Fruit fly (Drosophila melanogaster) whole organism, embryonic: ENCODE results near the gene CG14357.

Experiments
- Bteb2 ChIP-seq: fragments of 200-800 bp; sonication (Bioruptor generic); optimal IDR thresholded peaks from 2 replicates; lab custom pipeline; 2016; ENCODE audit warnings: missing biosample characterization, missing genetic modification characterization
- CG10147 ChIP-seq: fragments of 200-800 bp; sonication (Bioruptor generic); optimal IDR thresholded peaks from 2 replicates; lab custom pipeline; 2019; ENCODE audit warnings: missing biosample characterization, mild to moderate bottlenecking, missing genetic modification characterization, moderate library complexity
- CG12155 ChIP-seq: fragments of 200-800 bp; sonication (Bioruptor generic); optimal IDR thresholded peaks from 3 replicates; lab custom pipeline; 2016; ENCODE audit warnings: missing biosample characterization, missing genetic modification characterization
- CG15011 ChIP-seq: fragments of 200-800 bp; sonication (Bioruptor generic); optimal IDR thresholded peaks from 3 replicates; lab custom pipeline; 2018; ENCODE audit warnings: missing biosample characterization, mild to moderate bottlenecking, missing genetic modification characterization
- CG15269 ChIP-seq: fragments of 200-800 bp; sonication (Bioruptor generic); optimal IDR thresholded peaks from 2 replicates; lab custom pipeline; 2018; ENCODE audit warnings: missing biosample characterization, mild to moderate bottlenecking, missing genetic modification characterization, moderate library complexity
- CG1529 ChIP-seq: fragments of 200-800 bp; sonication (Bioruptor generic); optimal IDR thresholded peaks from 3 replicates; lab custom pipeline; 2018; ENCODE audit warnings: missing biosample characterization, missing genetic modification characterization
- CG18262 ChIP-seq: fragments of 200-800 bp; optimal IDR thresholded peaks from 3 replicates; lab custom pipeline; 2019; ENCODE audit warnings: missing biosample characterization, mild to moderate bottlenecking, missing genetic modification characterization, moderate library complexity
- CG18599 ChIP-seq: fragments of 200-800 bp; sonication (Bioruptor generic); optimal IDR thresholded peaks from 3 replicates; lab custom pipeline; 2017; ENCODE audit warnings: missing biosample characterization, missing genetic modification characterization, mild to moderate bottlenecking, moderate library complexity, missing genetic modification reagents
- CG2120 ChIP-seq: fragments of 200-800 bp; sonication (Bioruptor generic); optimal IDR thresholded peaks from 3 replicates; lab custom pipeline; 2016; ENCODE audit warnings: missing biosample characterization, missing genetic modification characterization
- CG2199 ChIP-seq: fragments of 200-800 bp; sonication (Bioruptor generic); IDR thresholded peaks from 3 replicates; pipeline ENCODE4 v1.3.6; 2022; ENCODE audit warnings: missing biosample characterization, missing genetic modification characterization
- CG2875 ChIP-seq: fragments of 200-800 bp; sonication (Bioruptor generic); optimal IDR thresholded peaks from 2 replicates; lab custom pipeline; 2017; ENCODE audit warnings: missing biosample characterization, mild to moderate bottlenecking, missing genetic modification characterization, missing genetic modification reagents
- CG30403 ChIP-seq: fragments of 200-800 bp; sonication (Bioruptor generic); optimal IDR thresholded peaks from 3 replicates; lab custom pipeline; 2016; ENCODE audit warnings: missing biosample characterization, missing genetic modification characterization
- CG4707 ChIP-seq: fragments of 200-800 bp; sonication (Bioruptor generic); optimal IDR thresholded peaks from 2 replicates; lab custom pipeline; 2018; ENCODE audit warnings: missing biosample characterization, mild to moderate bottlenecking, missing genetic modification characterization, moderate library complexity
- CG5245 ChIP-seq: fragments of 200-800 bp; sonication (Bioruptor generic); optimal IDR thresholded peaks from 3 replicates; lab custom pipeline; 2016; ENCODE audit warnings: missing biosample characterization, missing genetic modification characterization
- CG6765 ChIP-seq: fragments of 200-800 bp; sonication (Bioruptor generic); optimal IDR thresholded peaks from 3 replicates; lab custom pipeline; 2017; ENCODE audit warnings: missing biosample characterization, mild to moderate bottlenecking, missing genetic modification characterization
- CG6791 ChIP-seq: fragments of 200-800 bp; sonication (Bioruptor generic); IDR thresholded peaks from 3 replicates; pipeline ENCODE4 v1.3.6; 2022; ENCODE audit warnings: missing biosample characterization, missing genetic modification characterization; ENCODE audit not compliant: partially characterized antibody
- CG7963 ChIP-seq: fragments of 200-800 bp; sonication (Bioruptor generic); IDR thresholded peaks from 3 replicates; pipeline ENCODE4 v1.3.6; 2022; ENCODE audit warnings: missing biosample characterization, missing genetic modification characterization; ENCODE audit not compliant: partially characterized antibody
- CG9876 ChIP-seq: fragments of 200-800 bp; sonication (Bioruptor generic); optimal IDR thresholded peaks from 2 replicates; lab custom pipeline; 2016; ENCODE audit warnings: missing biosample characterization, missing genetic modification characterization
- CG9932 ChIP-seq: fragments of 200-800 bp; sonication (Bioruptor generic); IDR thresholded peaks from 2 replicates; pipeline ENCODE4 v1.3.6; 2022; ENCODE audit warnings: missing biosample characterization, missing genetic modification characterization
- Fer3 ChIP-seq: fragments of 200-800 bp; sonication (Bioruptor generic); optimal IDR thresholded peaks from 2 replicates; lab custom pipeline; 2018; ENCODE audit warnings: missing biosample characterization, mild to moderate bottlenecking, missing genetic modification characterization, moderate library complexity
- Hsf ChIP-seq: fragments of 200-800 bp; sonication (Bioruptor generic); optimal IDR thresholded peaks from 3 replicates; lab custom pipeline; 2016; ENCODE audit warnings: missing biosample characterization, missing genetic modification characterization
- Max ChIP-seq: fragments of 200-800 bp; sonication (Bioruptor generic); optimal IDR thresholded peaks from 2 replicates; lab custom pipeline; 2016; ENCODE audit warnings: missing biosample characterization, mild to moderate bottlenecking, missing genetic modification characterization
- Meics ChIP-seq: fragments of 200-800 bp; sonication (Bioruptor generic); optimal IDR thresholded peaks from 2 replicates; lab custom pipeline; 2017; ENCODE audit warnings: missing biosample characterization, mild to moderate bottlenecking, missing genetic modification characterization
- Oli ChIP-seq: fragments of 200-800 bp; sonication (Bioruptor generic); optimal IDR thresholded peaks from 2 replicates; lab custom pipeline; 2018; ENCODE audit warnings: missing biosample characterization, mild to moderate bottlenecking, missing genetic modification characterization, moderate library complexity
- Opbp ChIP-seq: fragments of 200-800 bp; sonication (Bioruptor generic); IDR thresholded peaks from 3 replicates; pipeline ENCODE4 v1.3.6; 2022; ENCODE audit warnings: missing biosample characterization, missing genetic modification characterization; ENCODE audit not compliant: partially characterized antibody
- Ptx1 ChIP-seq: fragments of 200-800 bp; sonication (Bioruptor generic); IDR thresholded peaks from 2 replicates; pipeline ENCODE4 v1.3.6; 2022; ENCODE audit warnings: missing biosample characterization, missing genetic modification characterization
- Ssrp ChIP-seq: fragments of 200-800 bp; sonication (Bioruptor generic); optimal IDR thresholded peaks from 2 replicates; lab custom pipeline; 2018; ENCODE audit warnings: missing biosample characterization, mild to moderate bottlenecking, missing genetic modification characterization, moderate library complexity
- Vsx1 ChIP-seq: fragments of 200-800 bp; sonication (Bioruptor generic); optimal IDR thresholded peaks from 2 replicates; lab custom pipeline; 2017; ENCODE audit warnings: missing biosample characterization, mild to moderate bottlenecking, missing genetic modification characterization, missing genetic modification reagents
- YL-1 ChIP-seq: fragments of 200-800 bp; sonication (Bioruptor generic); optimal IDR thresholded peaks from 3 replicates; lab custom pipeline; 2017; ENCODE audit warnings: missing biosample characterization, mild to moderate bottlenecking, missing genetic modification characterization
- bsh ChIP-seq, 2 experiments: fragments of 200-800 bp; sonication (Bioruptor generic); optimal IDR thresholded peaks; 2 replicates each; lab custom pipeline; 2017 to 2018; ENCODE audit warnings: mild to moderate bottlenecking in 2 of 2, missing biosample characterization in 2 of 2, missing genetic modification characterization in 2 of 2, moderate library complexity in 1 of 2
- btn ChIP-seq: fragments of 200-800 bp; sonication (Bioruptor generic); optimal IDR thresholded peaks from 2 replicates; lab custom pipeline; 2016; ENCODE audit warnings: missing biosample characterization, missing genetic modification characterization
- chinmo ChIP-seq: fragments of 200-800 bp; sonication (Bioruptor generic); IDR thresholded peaks from 4 replicates; pipeline ENCODE4 v1.3.6; 2022; ENCODE audit warnings: missing biosample characterization, missing genetic modification characterization; ENCODE audit not compliant: partially characterized antibody
- dan ChIP-seq: fragments of 200-800 bp; sonication (Bioruptor generic); IDR thresholded peaks from 2 replicates; pipeline ENCODE4 v1.3.6; 2022; ENCODE audit warnings: missing biosample characterization, missing genetic modification characterization
- dpn ChIP-seq, 2 experiments: fragments of 200-800 bp; sonication (Bioruptor generic); optimal IDR thresholded peaks; 3 replicates each; lab custom pipeline; 2016; ENCODE audit warnings: missing biosample characterization in 2 of 2, missing genetic modification characterization in 2 of 2
- her ChIP-seq: fragments of 200-800 bp; sonication (Bioruptor generic); optimal IDR thresholded peaks from 2 replicates; lab custom pipeline; 2016; ENCODE audit warnings: missing biosample characterization, missing genetic modification characterization
- kah ChIP-seq: fragments of 200-800 bp; sonication (Bioruptor generic); optimal IDR thresholded peaks from 2 replicates; lab custom pipeline; 2018; ENCODE audit warnings: missing biosample characterization, mild to moderate bottlenecking, missing genetic modification characterization
- lola ChIP-seq, 3 experiments: fragments of >200 bp in 2 of 3; fragments of 200-800 bp in 1 of 3; sonication (Bioruptor generic) in 1 of 3; optimal IDR thresholded peaks; 2 replicates each; lab custom pipeline; 2017 to 2019; ENCODE audit warnings: missing biosample characterization in 3 of 3, missing genetic modification characterization in 3 of 3, mild to moderate bottlenecking in 1 of 3, moderate library complexity in 1 of 3
- mirr ChIP-seq: fragments of 200-800 bp; sonication (Bioruptor generic); optimal IDR thresholded peaks from 3 replicates; lab custom pipeline; 2018; ENCODE audit warnings: missing biosample characterization, mild to moderate bottlenecking, missing genetic modification characterization
- pho ChIP-seq: fragments of 200-800 bp; sonication (Bioruptor generic); optimal IDR thresholded peaks from 2 replicates; lab custom pipeline; 2016; ENCODE audit warnings: missing biosample characterization, missing genetic modification characterization
- phol ChIP-seq: fragments of 200-800 bp; sonication (Bioruptor generic); optimal IDR thresholded peaks from 3 replicates; lab custom pipeline; 2018; ENCODE audit warnings: missing biosample characterization, mild to moderate bottlenecking, missing genetic modification characterization, moderate library complexity
- ranshi ChIP-seq: fragments of 200-800 bp; sonication (Bioruptor generic); IDR thresholded peaks from 2 replicates; pipeline ENCODE4 v1.3.6; 2022; ENCODE audit warnings: missing biosample characterization, missing genetic modification characterization
- sc ChIP-seq, 3 experiments: fragments of >200 bp in 2 of 3; fragments of 200-800 bp in 1 of 3; sonication (Bioruptor generic) in 1 of 3; optimal IDR thresholded peaks; 2 replicates in 2 of 3; 3 replicates in 1 of 3; lab custom pipeline; 2017; ENCODE audit warnings: mild to moderate bottlenecking in 1 of 3, missing biosample characterization in 1 of 3, missing genetic modification characterization in 1 of 3, missing genetic modification reagents in 1 of 3
- slbo ChIP-seq: fragments of 200-800 bp; sonication (Bioruptor generic); IDR thresholded peaks from 2 replicates; pipeline ENCODE4 v1.3.6; 2022; ENCODE audit warnings: missing biosample characterization, missing genetic modification characterization
- slou ChIP-seq: fragments of 200-800 bp; sonication (Bioruptor generic); optimal IDR thresholded peaks from 3 replicates; lab custom pipeline; 2016; ENCODE audit warnings: missing biosample characterization, missing genetic modification characterization
- sug ChIP-seq: fragments of 200-800 bp; optimal IDR thresholded peaks from 2 replicates; lab custom pipeline; 2019; ENCODE audit warnings: missing biosample characterization, mild to moderate bottlenecking, missing genetic modification characterization, moderate library complexity
- vvl ChIP-seq: fragments of 200-800 bp; sonication (Bioruptor generic); IDR thresholded peaks from 2 replicates; pipeline ENCODE4 v1.3.6; 2022; ENCODE audit warnings: missing biosample characterization, missing genetic modification characterization
- z ChIP-seq: fragments of 200-800 bp; sonication (Bioruptor generic); IDR thresholded peaks from 3 replicates; pipeline ENCODE4 v1.3.6; 2022; ENCODE audit warnings: missing biosample characterization, missing genetic modification characterization

CG14357 gene

DNA sequence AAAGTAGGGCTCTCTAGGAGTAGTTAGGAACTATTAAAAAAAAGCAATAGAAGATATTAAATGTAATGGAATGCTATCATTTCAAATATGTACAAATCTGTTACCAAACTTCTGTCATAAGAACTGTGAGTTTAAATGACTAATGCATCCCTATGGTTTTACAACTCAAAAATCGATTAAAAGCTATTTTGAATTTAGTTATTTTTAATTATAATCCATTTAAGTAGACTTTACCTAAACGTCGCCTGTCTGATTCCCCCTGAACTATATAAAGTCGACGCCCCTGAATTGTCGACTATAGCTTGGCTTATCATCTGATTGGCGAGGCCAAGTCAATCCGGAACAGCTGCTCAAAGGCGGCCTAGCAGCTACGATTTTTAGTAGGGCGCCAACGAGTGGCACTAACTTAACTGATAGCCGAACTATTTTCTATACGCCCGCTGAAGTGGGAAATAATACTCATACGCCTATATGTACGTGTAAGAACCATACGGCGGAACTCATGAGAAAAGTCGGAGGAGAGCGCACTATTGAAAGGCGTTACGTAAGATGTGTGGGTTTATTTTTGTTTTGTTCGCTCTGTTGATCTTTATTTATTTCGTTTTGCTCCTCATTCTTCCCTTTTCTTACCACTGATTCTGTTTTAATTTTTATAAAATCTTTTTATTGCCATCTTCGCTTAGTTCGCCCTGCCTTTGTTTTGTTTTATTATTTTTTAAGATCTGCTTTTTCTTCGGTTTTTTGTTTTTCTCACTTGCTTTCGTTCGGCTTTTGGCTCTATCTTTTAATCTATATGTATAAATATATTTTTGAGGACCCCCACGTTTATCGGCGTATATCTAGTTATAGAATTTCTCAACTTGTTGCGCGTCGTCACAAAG, 49.7 kb downstream of the CG14357 start (continued):
- TF ChIP-seq vvl (GFP tag; lab: Robert Waterston, UW) (0 out of 2 replicates have a peak, but pooled peaks have one; percentile 29), phol (tag; lab: Kevin White, UChicago) (peak; percentile 40), sug (peak; percentile 74), CG15011 (no peak), CG9876 (no peak), CG18262 (tag; lab: Kevin White, UChicago) (peak; percentile 54), mirr (GFP tag; lab: Kevin White, UChicago) (peak; percentile 47), CG10147 (peak; percentile 53), CG1529 (GFP tag; lab: Kevin White, UChicago) (no peak), her (GFP tag; lab: Kevin White, UChicago) (no peak), pho (GFP tag; lab: Kevin White, UChicago) (peak; percentile 29), CG5245 (GFP tag; lab: Kevin White, UChicago) (no peak), CG6765 (GFP tag; lab: Kevin White, UChicago) (peak; percentile 7), kah (GFP tag; lab: Kevin White, UChicago) (peak; percentile 41), sc (optimal IDR thresholded peaks at IDR 0.05; lab: Kevin White, UChicago) (no peak), sc (GFP tag; optimal IDR thresholded peaks at IDR 0.05; lab: Kevin White, UChicago) (no peak), slbo (peak; percentile 60; the same call in 1 of the 2 replicates), Bteb2 (peak; percentile 20), CG12155 (GFP tag; lab: Kevin White, UChicago) (peak; percentile 15), dpn (GFP tag; optimal IDR thresholded peaks at IDR 0.05; lab: Kevin White, UChicago) (peak in 1 of 2 experiments; percentile 1), Ptx1 (GFP tag; lab: Robert Waterston, UW) (peak; percentile 54), CG2199 (GFP tag; lab: Robert Waterston, UW) (peak; percentile 85; the same call in 2 of the 3 replicates), CG2120 (GFP tag; lab: Kevin White, UChicago) (peak; percentile 67), slou (GFP tag; lab: Kevin White, UChicago) (peak; percentile 12), dan (GFP tag; lab: Robert Waterston, UW) (no peak), CG15269 (peak; percentile 30), CG9932 (GFP tag; lab: Robert Waterston, UW) (peak; percentile 46; the same call in 1 of the 2 replicates), Max (GFP tag; lab: Kevin White, UChicago) (peak; percentile 2), Ssrp (tag; lab: Kevin White, UChicago) (peak; percentile 23), bsh (GFP tag; optimal IDR thresholded peaks at IDR 0.05; lab: Kevin White, UChicago) (peak; percentile 16 to 20), Hsf (GFP tag; lab: Kevin White, UChicago) (peak; percentile 14), chinmo (GFP tag; lab: Robert Waterston, UW) (0 out of 4 replicates have a peak, but pooled peaks have one; percentile 39), z (GFP tag; lab: Robert Waterston, UW) (no peak), Vsx1 (GFP tag; lab: Kevin White, UChicago) (no peak), Opbp (no peak), Fer3 (peak; percentile 52), CG18599 (peak; percentile 72), CG6791 (GFP tag; lab: Robert Waterston, UW) (peak; percentile 57; the same call in 1 of the 3 replicates), CG2875 (no peak), YL-1 (GFP tag; lab: Kevin White, UChicago) (no peak), CG30403 (GFP tag; lab: Kevin White, UChicago) (peak; percentile 45), CG4707 (no peak), CG7963 (GFP tag; lab: Robert Waterston, UW) (no peak), btn (GFP tag; lab: Kevin White, UChicago) (no peak), Oli (tag; lab: Kevin White, UChicago) (peak; percentile 52), Meics (GFP tag; lab: Kevin White, UChicago) (peak; percentile 71), lola (GFP tag; optimal IDR thresholded peaks at IDR 0.05; lab: Kevin White, UChicago) (peak in 1 of 3 experiments; percentile 0), ranshi (no peak)
